Worm (Caenorhabditis elegans): Measurements from ENCODE around the gene C44H4.8.

C44H4.8 gene

ce11 chrX:14557352-14557935, 37.5 kb upstream of the C44H4.8 start:
- TF ChIP-seq lin-35 (GFP tag; optimal IDR thresholded peaks at IDR 0.05) = peak; percentile 8 to 19
- peak; percentile 45 to 59 (median 59) for TF ChIP-seq ceh-82 (tag; optimal IDR thresholded peaks at IDR 0.05)
- no peak for TF ChIP-seq lin-13 (GFP tag; optimal IDR thresholded peaks at IDR 0.05)
- peak; percentile 80 for TF ChIP-seq nhr-19 (GFP tag; conservative IDR thresholded peaks at IDR 0.05)
- TF ChIP-seq fkh-10 (GFP tag; optimal IDR thresholded peaks at IDR 0.05) = peak; percentile 80
- TF ChIP-seq C04F5.9 (tag; optimal IDR thresholded peaks at IDR 0.05) = no peak
- TF ChIP-seq skn-1 (tag; optimal IDR thresholded peaks at IDR 0.05) = peak; percentile 78
- TF ChIP-seq nhr-12 (tag; optimal IDR thresholded peaks at IDR 0.05) = no peak
- 0 out of 2 replicates have a peak, but pooled peaks have one; percentile 22 for TF ChIP-seq unc-98 (GFP tag; IDR thresholded peaks at IDR 0.05)
- peak; percentile 72 for TF ChIP-seq nhr-47 (tag; optimal IDR thresholded peaks at IDR 0.05)
- TF ChIP-seq tbx-2 (tag; optimal IDR thresholded peaks at IDR 0.05) = peak; percentile 76
- TF ChIP-seq unc-130 (tag; optimal IDR thresholded peaks at IDR 0.05) = no peak
- no peak for TF ChIP-seq tlp-1 (tag; optimal IDR thresholded peaks at IDR 0.05)
- peak; percentile 28 for TF ChIP-seq egl-13 (tag; optimal IDR thresholded peaks at IDR 0.05)
- TF ChIP-seq F16B12.6 (tag; optimal IDR thresholded peaks at IDR 0.05) = no peak
- TF ChIP-seq nhr-77 (tag; optimal IDR thresholded peaks at IDR 0.05) = no peak
- no peak for TF ChIP-seq nhr-85 (tag)
- TF ChIP-seq lir-3 (tag; optimal IDR thresholded peaks at IDR 0.05; ENCODE audit: poor library complexity) = no peak
- TF ChIP-seq sox-4 (tag; optimal IDR thresholded peaks at IDR 0.05) = no peak
- TF ChIP-seq nhr-84 (tag; optimal IDR thresholded peaks at IDR 0.05) = no peak
- TF ChIP-seq ztf-4 (tag; optimal IDR thresholded peaks at IDR 0.05) = peak; percentile 32
- TF ChIP-seq rnt-1 (tag; optimal IDR thresholded peaks at IDR 0.05) = peak; percentile 88
- no peak for TF ChIP-seq jun-1 (tag; optimal IDR thresholded peaks at IDR 0.05)
- no peak for TF ChIP-seq sup-37 (GFP tag; optimal IDR thresholded peaks at IDR 0.05)
- TF ChIP-seq xbp-1 (tag; optimal IDR thresholded peaks at IDR 0.05) = peak; percentile 35
- TF ChIP-seq aha-1 (tag; optimal IDR thresholded peaks at IDR 0.05) = no peak
- TF ChIP-seq dsc-1 (tag; optimal IDR thresholded peaks at IDR 0.05) = peak; percentile 17
- no peak for TF ChIP-seq lin-15B (tag; optimal IDR thresholded peaks at IDR 0.05)
- TF ChIP-seq unc-86 (tag; optimal IDR thresholded peaks at IDR 0.05) = peak; percentile 68
- no peak for TF ChIP-seq grh-1 (GFP tag; IDR thresholded peaks at IDR 0.05)
- TF ChIP-seq fkh-4 (tag; optimal IDR thresholded peaks at IDR 0.05; ENCODE audit: borderline replicate concordance) = no peak
- no peak for TF ChIP-seq pag-3 (tag; optimal IDR thresholded peaks at IDR 0.05; ENCODE audit: borderline replicate concordance, insufficient read depth)
- peak in 1 of 2 experiments; percentile 61 for TF ChIP-seq egl-27 (tag; optimal IDR thresholded peaks at IDR 0.05)
- peak; percentile 96 for TF ChIP-seq lin-14 (GFP tag; optimal IDR thresholded peaks at IDR 0.05)
- TF ChIP-seq C34B4.2 (tag; optimal IDR thresholded peaks at IDR 0.05) = no peak
- TF ChIP-seq ztf-11 (tag; optimal IDR thresholded peaks at IDR 0.05) = no peak
- TF ChIP-seq ces-1 (GFP tag; optimal IDR thresholded peaks at IDR 0.05) = no peak
- no peak for TF ChIP-seq nhr-76 (tag; optimal IDR thresholded peaks at IDR 0.05)
- TF ChIP-seq efl-1 (optimal IDR thresholded peaks at IDR 0.05) = peak in 1 of 2 experiments; percentile 33
- peak in 1 of 2 experiments; percentile 92 for TF ChIP-seq efl-1 (GFP tag; optimal IDR thresholded peaks at IDR 0.05 in 1 of 2)
- peak; percentile 96 for TF ChIP-seq nhr-71 (tag; optimal IDR thresholded peaks at IDR 0.05)
- TF ChIP-seq isw-1 (GFP tag; IDR thresholded peaks at IDR 0.05) = peak; percentile 40
- no peak for TF ChIP-seq unc-62 (GFP tag; optimal IDR thresholded peaks at IDR 0.05)
- peak in 1 of 6 experiments; percentile 13 for TF ChIP-seq elt-3 (tag; optimal IDR thresholded peaks at IDR 0.05)
- peak; percentile 64 for TF ChIP-seq swsn-7 (tag; optimal IDR thresholded peaks at IDR 0.05)
- peak; percentile 55 for TF ChIP-seq irx-1 (tag; optimal IDR thresholded peaks at IDR 0.05)
- TF ChIP-seq zip-4 (GFP tag; optimal IDR thresholded peaks at IDR 0.05) = peak; percentile 78
- TF ChIP-seq fos-1 (tag; optimal IDR thresholded peaks at IDR 0.05) = no peak
- no peak for TF ChIP-seq unc-30 (tag; optimal IDR thresholded peaks at IDR 0.05)
- no peak for TF ChIP-seq mef-2 (tag; optimal IDR thresholded peaks at IDR 0.05)
- peak; percentile 70 for TF ChIP-seq snu-23 (GFP tag; optimal IDR thresholded peaks at IDR 0.05)
- 0 out of 2 replicates have a peak, but pooled peaks have one; percentile 19 for TF ChIP-seq mab-9 (GFP tag; IDR thresholded peaks at IDR 0.05)
- TF ChIP-seq Y116A8C.19 (tag; optimal IDR thresholded peaks at IDR 0.05; ENCODE audit: borderline replicate concordance) = no peak

All from whole organism, L1 larva.